Worm (Caenorhabditis elegans) whole organism, L1 larva: ENCODE measurements around the gene K07C5.3.

Experiments
- F16B12.6 ChIP-seq: fragments of 150-350 bp; optimal IDR thresholded peaks from 2 replicates; lab custom pipeline; 2014; ENCODE audit warnings: missing biosample characterization, missing genetic modification characterization
- alr-1 ChIP-seq: fragments of 200-800 bp; sonication (Bioruptor generic); optimal IDR thresholded peaks from 2 replicates; lab custom pipeline; 2018; ENCODE audit warnings: borderline replicate concordance, mild to moderate bottlenecking, missing genetic modification characterization, missing compliant biosample characterization
- blmp-1 ChIP-seq: fragments of 150-350 bp; optimal IDR thresholded peaks from 2 replicates; lab custom pipeline; 2014; ENCODE audit warnings: missing biosample characterization, missing genetic modification characterization
- ceh-8 ChIP-seq: fragments of 200-800 bp; sonication (Bioruptor generic); optimal IDR thresholded peaks from 2 replicates; lab custom pipeline; 2018; ENCODE audit warnings: mild to moderate bottlenecking, missing genetic modification characterization, moderate library complexity, missing compliant biosample characterization
- ceh-82 ChIP-seq, 3 experiments: fragments of 150-350 bp in 1 of 3; sonication (generic microtip) in 2 of 3; optimal IDR thresholded peaks; 2 replicates each; lab custom pipeline; 2014 to 2017; ENCODE audit warnings: missing biosample characterization in 3 of 3, missing genetic modification characterization in 3 of 3
- dpl-1 ChIP-seq, 3 experiments: fragments of 150-350 bp in 2 of 3; sonication (generic microtip) in 1 of 3; optimal IDR thresholded peaks; 2 replicates each; lab custom pipeline; 2014 to 2017; ENCODE audit warnings: missing biosample characterization in 3 of 3, missing genetic modification characterization in 3 of 3, missing genetic modification reagents in 3 of 3
- dsc-1 ChIP-seq: sonication (generic microtip); optimal IDR thresholded peaks from 2 replicates; lab custom pipeline; 2016; ENCODE audit warnings: mild to moderate bottlenecking, missing genetic modification characterization, missing compliant biosample characterization
- efl-3 ChIP-seq: fragments of 200-800 bp; sonication (Bioruptor generic); optimal IDR thresholded peaks from 2 replicates; lab custom pipeline; 2018; ENCODE audit warnings: mild to moderate bottlenecking, missing genetic modification characterization, missing compliant biosample characterization
- egl-13 ChIP-seq: sonication (generic microtip); optimal IDR thresholded peaks from 2 replicates; lab custom pipeline; 2016; ENCODE audit warnings: missing genotype, missing genetic modification reagents, missing genetic modification characterization, missing compliant biosample characterization
- ets-5 ChIP-seq: fragments of 200-800 bp; sonication (Bioruptor generic); IDR thresholded peaks from 2 replicates; pipeline ENCODE4 v1.3.6; 2022; ENCODE audit warnings: missing genetic modification characterization, missing compliant biosample characterization
- fkh-10 ChIP-seq: sonication (generic microtip); optimal IDR thresholded peaks from 2 replicates; lab custom pipeline; 2017; ENCODE audit warnings: missing biosample characterization, missing genetic modification reagents, missing genetic modification characterization
- fkh-8 ChIP-seq: sonication (generic microtip); optimal IDR thresholded peaks from 2 replicates; lab custom pipeline; 2016; ENCODE audit warnings: mild to moderate bottlenecking, missing genetic modification characterization, missing compliant biosample characterization
- hlh-17 ChIP-seq: fragments of 200-800 bp; sonication (Bioruptor generic); optimal IDR thresholded peaks from 2 replicates; lab custom pipeline; 2018; ENCODE audit warnings: missing genetic modification characterization, mild to moderate bottlenecking, missing compliant biosample characterization, moderate library complexity, borderline replicate concordance
- hlh-4 ChIP-seq: sonication (generic microtip); optimal IDR thresholded peaks from 2 replicates; lab custom pipeline; 2016; ENCODE audit warnings: mild to moderate bottlenecking, missing genetic modification characterization, missing compliant biosample characterization
- hpl-2 ChIP-seq: fragments of 150-350 bp; optimal IDR thresholded peaks from 2 replicates; lab custom pipeline; 2014; ENCODE audit warnings: missing biosample characterization, missing genetic modification reagents, missing genetic modification characterization
- isw-1 ChIP-seq: fragments of 200-800 bp; sonication (Bioruptor generic); IDR thresholded peaks from 2 replicates; pipeline ENCODE4 v1.3.6; 2022; ENCODE audit warnings: missing genetic modification characterization, missing compliant biosample characterization
- jun-1 ChIP-seq: fragments of 150-350 bp; optimal IDR thresholded peaks from 2 replicates; lab custom pipeline; 2014; ENCODE audit warnings: missing biosample characterization, missing genetic modification reagents, missing genetic modification characterization
- lin-13 ChIP-seq: fragments of 150-350 bp; optimal IDR thresholded peaks from 2 replicates; lab custom pipeline; 2014; ENCODE audit warnings: missing biosample characterization, missing genetic modification reagents, missing genetic modification characterization
- lin-14 ChIP-seq: fragments of 200-800 bp; sonication (Bioruptor generic); optimal IDR thresholded peaks from 2 replicates; lab custom pipeline; 2018; ENCODE audit warnings: mild to moderate bottlenecking, missing genetic modification characterization, moderate library complexity, missing compliant biosample characterization
- lin-15B ChIP-seq: fragments of 150-350 bp; sonication (generic microtip); optimal IDR thresholded peaks from 3 replicates; lab custom pipeline; 2014; ENCODE audit warnings: missing biosample characterization, missing genetic modification characterization
- lin-35 ChIP-seq, 2 experiments: fragments of 150-350 bp; optimal IDR thresholded peaks; 2 replicates each; lab custom pipeline; 2014; ENCODE audit warnings: missing biosample characterization in 2 of 2, missing genetic modification characterization in 2 of 2, missing genetic modification reagents in 2 of 2
- lin-39 ChIP-seq: fragments of 150-350 bp; optimal IDR thresholded peaks from 2 replicates; lab custom pipeline; 2014; ENCODE audit warnings: missing biosample characterization, missing genetic modification reagents, missing genetic modification characterization
- lir-3 ChIP-seq: sonication (generic microtip); optimal IDR thresholded peaks from 2 replicates; lab custom pipeline; 2016; ENCODE audit warnings: mild to moderate bottlenecking, missing genetic modification characterization, moderate library complexity, missing compliant biosample characterization; ENCODE audit not compliant: poor library complexity
- lsy-2 ChIP-seq, 2 experiments: fragments of 150-350 bp; optimal IDR thresholded peaks; 2 replicates each; lab custom pipeline; 2014; ENCODE audit warnings: missing biosample characterization in 2 of 2, missing genetic modification characterization in 2 of 2
- mdl-1 ChIP-seq, 2 experiments: fragments of 150-350 bp; optimal IDR thresholded peaks; 2 replicates each; lab custom pipeline; 2014 to 2017; ENCODE audit warnings: missing biosample characterization in 2 of 2, missing genetic modification characterization in 2 of 2, inconsistent platforms in 1 of 2
- mef-2 ChIP-seq: fragments of 150-350 bp; optimal IDR thresholded peaks from 2 replicates; lab custom pipeline; 2014; ENCODE audit warnings: missing biosample characterization, missing genetic modification characterization
- nhr-19 ChIP-seq: fragments of 200-800 bp; sonication (Bioruptor generic); conservative IDR thresholded peaks from 2 replicates; pipeline ENCODE4 v1.3.6; 2022; ENCODE audit warnings: missing genetic modification characterization, missing compliant biosample characterization
- nhr-20 ChIP-seq: sonication (generic microtip); optimal IDR thresholded peaks from 2 replicates; lab custom pipeline; 2016; ENCODE audit warnings: mild to moderate bottlenecking, missing genetic modification characterization, missing compliant biosample characterization
- nhr-47 ChIP-seq: sonication (generic microtip); optimal IDR thresholded peaks from 2 replicates; lab custom pipeline; 2016; ENCODE audit warnings: mild to moderate bottlenecking, missing genetic modification characterization, moderate library complexity, missing compliant biosample characterization
- nhr-71 ChIP-seq: sonication (generic microtip); optimal IDR thresholded peaks from 2 replicates; lab custom pipeline; 2016; ENCODE audit warnings: mild to moderate bottlenecking, missing genetic modification characterization, moderate library complexity, missing compliant biosample characterization
- nhr-77 ChIP-seq: fragments of 150-350 bp; optimal IDR thresholded peaks from 2 replicates; lab custom pipeline; 2014; ENCODE audit warnings: missing biosample characterization, missing genetic modification characterization
- nhr-85 ChIP-seq: sonication (generic microtip); peaks from one replicate; lab custom pipeline; 2016; ENCODE audit warnings: missing genetic modification characterization, inconsistent platforms, missing compliant biosample characterization
- nhr-90 ChIP-seq: sonication (generic microtip); optimal IDR thresholded peaks from 2 replicates; lab custom pipeline; 2016; ENCODE audit warnings: mild to moderate bottlenecking, missing genetic modification characterization, missing compliant biosample characterization; ENCODE audit not compliant: poor library complexity
- pax-3 ChIP-seq: fragments of 200-800 bp; sonication (Bioruptor generic); optimal IDR thresholded peaks from 2 replicates; lab custom pipeline; 2018; ENCODE audit warnings: mild to moderate bottlenecking, missing genetic modification characterization, moderate library complexity, missing compliant biosample characterization
- pqm-1 ChIP-seq: sonication (generic microtip); optimal IDR thresholded peaks from 3 replicates; lab custom pipeline; 2017; ENCODE audit warnings: missing biosample characterization, missing genetic modification characterization
- rnt-1 ChIP-seq: sonication (generic microtip); optimal IDR thresholded peaks from 2 replicates; lab custom pipeline; 2016; ENCODE audit warnings: mild to moderate bottlenecking, missing genetic modification characterization, moderate library complexity, missing compliant biosample characterization
- skn-1 ChIP-seq: fragments of 150-350 bp; optimal IDR thresholded peaks from 2 replicates; lab custom pipeline; 2014; ENCODE audit warnings: missing biosample characterization, missing genetic modification characterization
- snpc-4 ChIP-seq: fragments of 150-350 bp; optimal IDR thresholded peaks from 2 replicates; lab custom pipeline; 2014; ENCODE audit warnings: missing biosample characterization, missing genetic modification characterization
- snu-23 ChIP-seq: sonication (generic microtip); optimal IDR thresholded peaks from 2 replicates; lab custom pipeline; 2016; ENCODE audit warnings: missing genetic modification characterization, missing compliant biosample characterization
- swsn-7 ChIP-seq: sonication (generic microtip); optimal IDR thresholded peaks from 2 replicates; lab custom pipeline; 2016; ENCODE audit warnings: missing genetic modification characterization, missing compliant biosample characterization
- tbx-2 ChIP-seq: sonication (generic microtip); optimal IDR thresholded peaks from 2 replicates; lab custom pipeline; 2016; ENCODE audit warnings: missing genetic modification characterization, missing compliant biosample characterization
- tlp-1 ChIP-seq: fragments of 150-350 bp; optimal IDR thresholded peaks from 2 replicates; lab custom pipeline; 2014; ENCODE audit warnings: missing biosample characterization, missing genetic modification characterization
- unc-130 ChIP-seq: fragments of 150-350 bp; optimal IDR thresholded peaks from 2 replicates; lab custom pipeline; 2017; ENCODE audit warnings: missing biosample characterization, missing genetic modification characterization, inconsistent platforms
- xbp-1 ChIP-seq: sonication (generic microtip); optimal IDR thresholded peaks from 2 replicates; lab custom pipeline; 2016; ENCODE audit warnings: missing genetic modification characterization, missing compliant biosample characterization
- zag-1 ChIP-seq: fragments of 150-350 bp; optimal IDR thresholded peaks from 2 replicates; lab custom pipeline; 2014; ENCODE audit warnings: missing biosample characterization, missing genetic modification characterization
- zip-4 ChIP-seq: fragments of 200-800 bp; sonication (Bioruptor generic); optimal IDR thresholded peaks from 2 replicates; lab custom pipeline; 2018; ENCODE audit warnings: mild to moderate bottlenecking, missing genetic modification characterization, moderate library complexity, missing compliant biosample characterization
- ztf-11 ChIP-seq, 2 experiments: sonication (generic microtip); optimal IDR thresholded peaks; 2 replicates each; lab custom pipeline; 2016 to 2017; ENCODE audit warnings: missing genetic modification characterization in 2 of 2, missing biosample characterization in 1 of 2, missing compliant biosample characterization in 1 of 2
- ztf-4 ChIP-seq: fragments of 150-350 bp; optimal IDR thresholded peaks from 2 replicates; lab custom pipeline; 2014; ENCODE audit warnings: missing biosample characterization, missing genetic modification characterization

The K07C5.3 gene

DNA sequence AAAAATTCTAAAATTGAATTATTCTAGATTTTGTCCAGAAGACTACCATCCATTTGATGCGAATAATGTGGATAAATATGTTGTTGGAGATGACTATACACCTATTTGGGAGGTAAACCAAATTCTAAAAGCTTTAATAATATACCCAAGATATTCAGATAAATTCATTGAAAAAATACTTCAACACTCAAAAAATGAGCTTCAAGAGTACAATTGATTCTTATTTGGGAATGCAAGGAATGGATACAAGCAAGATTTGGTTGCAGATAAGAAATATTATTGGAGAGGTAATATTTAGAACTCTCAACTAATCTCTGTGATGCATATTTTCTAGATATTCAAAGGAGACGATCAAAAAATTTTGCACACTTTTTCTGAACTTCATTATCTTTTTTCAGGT lies 17.4 kb downstream of the K07C5.3 start:
- TF ChIP-seq nhr-19 (GFP tag; lab: Robert Waterston, UW) (no peak), isw-1 (GFP tag; lab: Robert Waterston, UW) (no peak), tbx-2 (tag; lab: Kevin White, UChicago) (no peak), ztf-4 (tag; lab: Kevin White, UChicago) (no peak), mdl-1 (tag; optimal IDR thresholded peaks at IDR 0.05; lab: Kevin White, UChicago) (no peak), nhr-47 (no peak), lin-14 (GFP tag; lab: Kevin White, UChicago) (no peak), F16B12.6 (tag; lab: Kevin White, UChicago) (no peak), nhr-71 (no peak), pax-3 (tag; lab: Kevin White, UChicago) (no peak), hlh-17 (GFP tag; lab: Kevin White, UChicago) (no peak), ceh-82 (tag; optimal IDR thresholded peaks at IDR 0.05; lab: Kevin White, UChicago) (no peak), ceh-8 (GFP tag; lab: Kevin White, UChicago) (no peak), snu-23 (GFP tag; lab: Kevin White, UChicago) (no peak), nhr-77 (no peak), hpl-2 (GFP tag; lab: Kevin White, UChicago) (no peak), xbp-1 (no peak), pqm-1 (tag; lab: Kevin White, UChicago) (no peak), nhr-20 (tag; lab: Kevin White, UChicago) (no peak)

DNA sequence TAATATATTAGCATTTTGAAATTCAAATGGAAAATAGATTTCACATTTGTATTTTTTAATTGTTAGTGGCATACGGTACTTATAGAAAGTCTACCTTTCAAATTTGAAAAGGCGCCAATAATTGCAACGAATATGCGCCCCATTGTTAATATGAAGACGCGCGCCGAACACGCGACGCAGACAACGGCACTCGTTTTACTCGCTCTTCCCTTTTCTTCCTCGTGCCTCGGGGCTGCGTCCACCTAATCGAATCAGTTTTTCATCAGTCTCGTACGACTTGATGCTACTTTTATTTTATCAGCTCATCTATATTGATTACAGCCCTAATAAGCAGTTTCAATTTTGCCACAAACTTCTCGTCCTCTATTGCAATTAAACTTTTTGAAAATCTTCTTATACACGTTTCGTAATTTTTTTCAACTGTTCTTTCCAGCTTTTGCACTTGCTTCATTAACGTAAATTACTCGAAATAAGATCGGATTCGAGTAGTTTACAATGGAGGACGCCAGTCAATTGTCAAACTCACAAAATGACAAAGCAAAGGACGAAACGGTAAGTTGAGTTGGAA lies 19.1 kb downstream of the K07C5.3 start, which contains the start of gene cash-1:
Gene cash-1 (plus strand): TSS at position 432 of the 568 bp plus-strand sequence.
- TF ChIP-seq nhr-71 (peak; percentile 82), swsn-7 (tag; lab: Kevin White, UChicago) (peak; percentile 61), blmp-1 (tag; lab: Kevin White, UChicago) (peak; percentile 74), efl-3 (GFP tag; lab: Kevin White, UChicago) (no peak), lin-15B (tag; lab: Kevin White, UChicago) (peak; percentile 85), ztf-11 (tag; optimal IDR thresholded peaks at IDR 0.05; lab: Kevin White, UChicago) (no peak), dsc-1 (peak; percentile 12), mef-2 (tag; lab: Kevin White, UChicago) (no peak), skn-1 (tag; lab: Kevin White, UChicago) (peak; percentile 77), nhr-90 (peak; percentile 60), unc-130 (tag; lab: Kevin White, UChicago) (peak; percentile 68), ceh-82 (tag; optimal IDR thresholded peaks at IDR 0.05; lab: Kevin White, UChicago) (peak; percentile 6 to 77 (median 18)), lin-35 (GFP tag; optimal IDR thresholded peaks at IDR 0.05; lab: Kevin White, UChicago) (peak; percentile 88 to 95), tbx-2 (tag; lab: Kevin White, UChicago) (peak; percentile 71), fkh-10 (GFP tag; lab: Kevin White, UChicago) (peak; percentile 36), hlh-4 (tag; lab: Kevin White, UChicago) (no peak), hpl-2 (GFP tag; lab: Kevin White, UChicago) (peak; percentile 14), egl-13 (tag; lab: Kevin White, UChicago) (peak; percentile 22), zip-4 (GFP tag; lab: Kevin White, UChicago) (no peak), lin-39 (no peak), lin-13 (GFP tag; lab: Kevin White, UChicago) (peak; percentile 52), nhr-85 (peak; percentile 42), lin-14 (GFP tag; lab: Kevin White, UChicago) (peak; percentile 84), fkh-8 (tag; lab: Kevin White, UChicago) (peak; percentile 71), nhr-47 (peak; percentile 73), rnt-1 (tag; lab: Kevin White, UChicago) (peak; percentile 68), dpl-1 (GFP tag; optimal IDR thresholded peaks at IDR 0.05; lab: Kevin White, UChicago) (peak; percentile 80 to 89 (median 83)), jun-1 (tag; lab: Kevin White, UChicago) (no peak), lir-3 (tag; lab: Kevin White, UChicago) (peak; percentile 31), snu-23 (GFP tag; lab: Kevin White, UChicago) (peak; percentile 72), ets-5 (GFP tag; lab: Robert Waterston, UW) (no peak), mdl-1 (tag; optimal IDR thresholded peaks at IDR 0.05; lab: Kevin White, UChicago) (peak in 1 of 2 experiments; percentile 82), hlh-17 (GFP tag; lab: Kevin White, UChicago) (no peak), zag-1 (no peak), F16B12.6 (tag; lab: Kevin White, UChicago) (peak; percentile 10), nhr-20 (tag; lab: Kevin White, UChicago) (peak; percentile 73), isw-1 (GFP tag; lab: Robert Waterston, UW) (peak; percentile 67), tlp-1 (tag; lab: Kevin White, UChicago) (no peak), snpc-4 (tag; lab: Kevin White, UChicago) (peak; percentile 55), alr-1 (tag; lab: Kevin White, UChicago) (no peak), lsy-2 (tag; optimal IDR thresholded peaks at IDR 0.05; lab: Kevin White, UChicago) (peak; percentile 56 to 86)
